Worm (Caenorhabditis elegans): Measurements from ENCODE around the gene C02B4.3.
A peak's percentile ranks its signal among the peaks of the same experiment; 100 is the strongest.

Gene C02B4.3

ce11 chrX:12645846-12646245, 13.8 kb downstream of the C02B4.3 start:
- TF ChIP-seq dao-5 (tag; optimal IDR thresholded peaks at IDR 0.05) (no peak), him-1 (tag; optimal IDR thresholded peaks at IDR 0.05) (no peak), W03F9.2 (tag; optimal IDR thresholded peaks at IDR 0.05) (no peak)

ce11 chrX:12642952-12643351, 16.7 kb downstream of the C02B4.3 start:
- TF ChIP-seq W03F9.2 (tag; optimal IDR thresholded peaks at IDR 0.05) (no peak), dao-5 (tag; optimal IDR thresholded peaks at IDR 0.05) (no peak), him-1 (tag; optimal IDR thresholded peaks at IDR 0.05) (no peak)

ce11 chrX:12640961-12641360, 18.7 kb downstream of the C02B4.3 start:
- TF ChIP-seq dao-5 (tag; optimal IDR thresholded peaks at IDR 0.05) (no peak), him-1 (tag; optimal IDR thresholded peaks at IDR 0.05) (no peak), W03F9.2 (tag; optimal IDR thresholded peaks at IDR 0.05) (no peak)

ce11 chrX:12640459-12640858, 19.2 kb downstream of the C02B4.3 start, which contains the start of gene R09A8.5:
Gene R09A8.5, minus strand, starts transcription at chrX:12640559.
- no peak for TF ChIP-seq dao-5 (tag; optimal IDR thresholded peaks at IDR 0.05)
- TF ChIP-seq W03F9.2 (tag; optimal IDR thresholded peaks at IDR 0.05) = no peak
- no peak for TF ChIP-seq him-1 (tag; optimal IDR thresholded peaks at IDR 0.05)

- TF ChIP-seq him-1 (tag; optimal IDR thresholded peaks at IDR 0.05) = no peak
- no peak for TF ChIP-seq dao-5 (tag; optimal IDR thresholded peaks at IDR 0.05)
- no peak for TF ChIP-seq W03F9.2 (tag; optimal IDR thresholded peaks at IDR 0.05)
These were observed 21.7 kb downstream of the C02B4.3 start for ce11 chrX:12637978-12638377.

- TF ChIP-seq W03F9.2 (tag; optimal IDR thresholded peaks at IDR 0.05) (no peak), him-1 (tag; optimal IDR thresholded peaks at IDR 0.05) (no peak), dao-5 (tag; optimal IDR thresholded peaks at IDR 0.05) (no peak)
These were observed 23.4 kb downstream of the C02B4.3 start for ce11 chrX:12636242-12636641.

ce11 chrX:12635010-12635409, 24.6 kb downstream of the C02B4.3 start:
- TF ChIP-seq him-1 (tag; optimal IDR thresholded peaks at IDR 0.05) = no peak
- TF ChIP-seq W03F9.2 (tag; optimal IDR thresholded peaks at IDR 0.05) = peak; percentile 50

ce11 chrX:12633862-12634404, 25.7 kb downstream of the C02B4.3 start, which contains the start of gene ivns-1:
Gene ivns-1, minus strand, starts transcription at chrX:12634354.
- TF ChIP-seq W03F9.2 (tag; optimal IDR thresholded peaks at IDR 0.05) (no peak), him-1 (tag; optimal IDR thresholded peaks at IDR 0.05) (no peak), dao-5 (tag; optimal IDR thresholded peaks at IDR 0.05) (no peak)

- TF ChIP-seq him-1 (tag; optimal IDR thresholded peaks at IDR 0.05) = no peak
- TF ChIP-seq dao-5 (tag; optimal IDR thresholded peaks at IDR 0.05) = no peak
- TF ChIP-seq W03F9.2 (tag; optimal IDR thresholded peaks at IDR 0.05) = no peak
These were observed 27.0 kb downstream of the C02B4.3 start for ce11 chrX:12632657-12633056.

- TF ChIP-seq W03F9.2 (tag; optimal IDR thresholded peaks at IDR 0.05) (no peak), him-1 (tag; optimal IDR thresholded peaks at IDR 0.05) (no peak), dao-5 (tag; optimal IDR thresholded peaks at IDR 0.05) (no peak)
These were observed 28.2 kb downstream of the C02B4.3 start for ce11 chrX:12631446-12631845.

ce11 chrX:12630556-12630955, 29.1 kb downstream of the C02B4.3 start:
- TF ChIP-seq him-1 (tag; optimal IDR thresholded peaks at IDR 0.05) (no peak), W03F9.2 (tag; optimal IDR thresholded peaks at IDR 0.05) (peak; percentile 22), dao-5 (tag; optimal IDR thresholded peaks at IDR 0.05) (no peak)

- no peak for TF ChIP-seq him-1 (tag; optimal IDR thresholded peaks at IDR 0.05)
- no peak for TF ChIP-seq W03F9.2 (tag; optimal IDR thresholded peaks at IDR 0.05)
- no peak for TF ChIP-seq dao-5 (tag; optimal IDR thresholded peaks at IDR 0.05)
These were observed 29.6 kb downstream of the C02B4.3 start for ce11 chrX:12630005-12630404.

- no peak for TF ChIP-seq dao-5 (tag; optimal IDR thresholded peaks at IDR 0.05)
- peak; percentile 71 for TF ChIP-seq him-1 (tag; optimal IDR thresholded peaks at IDR 0.05)
These were observed 30.4 kb downstream of the C02B4.3 start for ce11 chrX:12629257-12629656.

ce11 chrX:12627797-12628196, 31.9 kb downstream of the C02B4.3 start:
- TF ChIP-seq W03F9.2 (tag; optimal IDR thresholded peaks at IDR 0.05) (no peak), him-1 (tag; optimal IDR thresholded peaks at IDR 0.05) (no peak), dao-5 (tag; optimal IDR thresholded peaks at IDR 0.05) (no peak)

- no peak for TF ChIP-seq dao-5 (tag; optimal IDR thresholded peaks at IDR 0.05)
- TF ChIP-seq W03F9.2 (tag; optimal IDR thresholded peaks at IDR 0.05) = no peak
- TF ChIP-seq him-1 (tag; optimal IDR thresholded peaks at IDR 0.05) = no peak
These were observed 39.3 kb downstream of the C02B4.3 start for ce11 chrX:12620310-12620709.
